Worm (Caenorhabditis elegans): Measurements from ENCODE around the gene hlh-26.

hlh-26 gene

DNA sequence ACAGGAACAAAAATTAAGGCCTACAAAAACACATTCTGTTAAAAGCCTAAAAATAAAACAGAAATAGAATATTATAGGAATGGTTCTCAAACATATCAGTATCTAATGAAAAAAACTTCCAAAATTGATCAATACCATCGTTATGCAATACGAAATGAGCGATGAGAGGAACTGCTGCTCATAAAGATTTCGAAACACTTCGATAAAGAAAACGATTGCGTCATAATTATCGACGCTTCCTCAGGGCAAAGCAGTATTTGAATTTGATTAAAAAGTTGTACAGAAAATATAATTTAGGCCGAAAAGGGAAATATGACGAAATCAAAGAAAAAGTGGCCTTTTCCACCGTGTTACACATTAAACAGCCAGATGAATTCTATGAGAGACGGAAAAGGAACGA is 15.5 kb downstream of the hlh-26 start:
- TF ChIP-seq him-1 (tag; optimal IDR thresholded peaks at IDR 0.05) (no peak), ama-1 (optimal IDR thresholded peaks at IDR 0.05) (no peak), ama-1 (GFP tag; optimal IDR thresholded peaks at IDR 0.05) (no peak), pha-4 (tag; optimal IDR thresholded peaks at IDR 0.05) (no peak), snpc-1.1 (tag; optimal IDR thresholded peaks at IDR 0.05; ENCODE audit: insufficient read depth) (no peak), Y67H2A.10 (GFP tag; conservative IDR thresholded peaks at IDR 0.05) (no peak), rec-8 (tag; optimal IDR thresholded peaks at IDR 0.05) (no peak), lin-40 (tag; optimal IDR thresholded peaks at IDR 0.05) (no peak), rcor-1 (GFP tag; IDR thresholded peaks at IDR 0.05) (no peak), atf-7 (tag; optimal IDR thresholded peaks at IDR 0.05) (no peak), rpc-1 (optimal IDR thresholded peaks at IDR 0.05) (no peak), rpc-1 (tag; optimal IDR thresholded peaks at IDR 0.05) (no peak)

ce11 chrII:5517643-5518042 is 15.9 kb downstream of the hlh-26 start, which contains the start of gene ZK177.9:
Gene ZK177.9 (minus strand): TSS chrII:5517743.
- TF ChIP-seq hrde-1 (tag; optimal IDR thresholded peaks at IDR 0.05; ENCODE audit: borderline replicate concordance) (no peak), attf-6 (GFP tag; IDR thresholded peaks at IDR 0.05) (no peak), lin-26 (GFP tag; IDR thresholded peaks at IDR 0.05) (no peak), pha-4 (tag; optimal IDR thresholded peaks at IDR 0.05) (no peak), B0019.2 (GFP tag; conservative IDR thresholded peaks at IDR 0.05) (no peak), lsl-1 (GFP tag; optimal IDR thresholded peaks at IDR 0.05) (no peak), fkh-3 (tag; optimal IDR thresholded peaks at IDR 0.05) (no peak), mes-4 (tag; optimal IDR thresholded peaks at IDR 0.05) (no peak), nhr-120 (GFP tag; IDR thresholded peaks at IDR 0.05) (no peak), nhr-90 (tag; optimal IDR thresholded peaks at IDR 0.05) (no peak), Y95B8A.8 (GFP tag; IDR thresholded peaks at IDR 0.05) (no peak), somi-1 (GFP tag; optimal IDR thresholded peaks at IDR 0.05) (no peak), snpc-1.3 (tag; optimal IDR thresholded peaks at IDR 0.05; ENCODE audit: insufficient read depth) (no peak), unc-62 (GFP tag; optimal IDR thresholded peaks at IDR 0.05) (no peak)

DNA sequence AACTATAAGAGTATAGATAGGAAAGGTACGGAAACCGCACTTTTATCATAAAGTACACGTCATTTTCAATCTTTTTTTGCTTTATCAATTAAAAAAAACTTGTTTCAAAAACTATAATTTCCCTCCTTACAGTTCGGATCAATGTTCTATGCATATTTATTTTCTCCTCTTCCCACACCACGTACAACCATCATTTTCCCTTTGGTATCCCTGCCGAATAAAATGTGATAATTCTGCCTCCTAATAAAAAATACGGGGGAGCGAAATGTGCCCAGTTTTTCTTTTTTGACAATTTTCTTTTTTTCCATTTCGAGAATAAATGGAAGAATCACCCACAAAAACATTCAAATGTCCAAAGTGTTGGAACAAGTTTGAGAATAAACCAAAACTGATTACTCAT is 18.0 kb downstream of the hlh-26 start, which contains the start of gene ZK177.3:
Gene ZK177.3 (plus strand): TSS at position 301 of the 400 bp plus-strand sequence.
- no peak for TF ChIP-seq mxl-1 (tag; optimal IDR thresholded peaks at IDR 0.05)
- no peak for TF ChIP-seq dpff-1 (tag; optimal IDR thresholded peaks at IDR 0.05)
- TF ChIP-seq Y53F4B.3 (GFP tag; IDR thresholded peaks at IDR 0.05): no peak
- no peak for TF ChIP-seq lin-40 (tag; optimal IDR thresholded peaks at IDR 0.05)
- no peak for TF ChIP-seq attf-5 (GFP tag; optimal IDR thresholded peaks at IDR 0.05)
- no peak for TF ChIP-seq T07F8.4 (tag; optimal IDR thresholded peaks at IDR 0.05)
- no peak for TF ChIP-seq F22D6.2 (tag; optimal IDR thresholded peaks at IDR 0.05)
- TF ChIP-seq ceh-27 (GFP tag; optimal IDR thresholded peaks at IDR 0.05): no peak
- TF ChIP-seq ceh-79 (tag; optimal IDR thresholded peaks at IDR 0.05): no peak
- TF ChIP-seq C17E4.6 (GFP tag; IDR thresholded peaks at IDR 0.05): no peak
- no peak for TF ChIP-seq somi-1 (GFP tag; optimal IDR thresholded peaks at IDR 0.05)
- no peak for TF ChIP-seq xnd-1 (tag; optimal IDR thresholded peaks at IDR 0.05)
- TF ChIP-seq mes-4 (tag; optimal IDR thresholded peaks at IDR 0.05): no peak
- no peak for TF ChIP-seq efl-1 (GFP tag; optimal IDR thresholded peaks at IDR 0.05)
- no peak for TF ChIP-seq mcd-1 (GFP tag; IDR thresholded peaks at IDR 0.05)
